Worm (Caenorhabditis elegans): ENCODE results near the gene orai-1.

orai-1 gene

ce11 chrIII:646454-646853 is at the start of gene orai-1:
TSS of gene orai-1 (plus strand) at chrIII:646754.
- TF ChIP-seq mdl-1 (tag; optimal IDR thresholded peaks at IDR 0.05) (no peak), ama-1 (optimal IDR thresholded peaks at IDR 0.05) (no peak), skn-1 (tag; optimal IDR thresholded peaks at IDR 0.05) (no peak), ceh-16 (tag; optimal IDR thresholded peaks at IDR 0.05) (no peak), snpc-4 (tag; optimal IDR thresholded peaks at IDR 0.05) (no peak), elt-1 (tag; optimal IDR thresholded peaks at IDR 0.05) (no peak), crh-2 (tag; optimal IDR thresholded peaks at IDR 0.05) (no peak), lsy-2 (tag; optimal IDR thresholded peaks at IDR 0.05) (no peak), ztf-11 (tag; optimal IDR thresholded peaks at IDR 0.05) (no peak), egl-27 (tag; optimal IDR thresholded peaks at IDR 0.05) (no peak)

- TF ChIP-seq nhr-11 (tag; optimal IDR thresholded peaks at IDR 0.05) (no peak), skn-1 (tag; optimal IDR thresholded peaks at IDR 0.05) (no peak), elt-3 (tag; optimal IDR thresholded peaks at IDR 0.05) (no peak), Y55F3AM.14 (GFP tag; optimal IDR thresholded peaks at IDR 0.05) (no peak), lin-39 (tag; optimal IDR thresholded peaks at IDR 0.05) (no peak), ztf-1 (GFP tag; conservative IDR thresholded peaks at IDR 0.05) (no peak), C34F6.9 (tag; optimal IDR thresholded peaks at IDR 0.05) (peak; percentile 82), alr-1 (tag; optimal IDR thresholded peaks at IDR 0.05) (no peak), nhr-21 (tag; optimal IDR thresholded peaks at IDR 0.05) (no peak), nhr-23 (tag; optimal IDR thresholded peaks at IDR 0.05) (no peak), snpc-4 (tag; optimal IDR thresholded peaks at IDR 0.05) (no peak), nhr-77 (tag; optimal IDR thresholded peaks at IDR 0.05) (no peak), mbf-1 (tag; optimal IDR thresholded peaks at IDR 0.05) (no peak), nhr-129 (tag; optimal IDR thresholded peaks at IDR 0.05) (peak; percentile 64), mab-5 (tag; optimal IDR thresholded peaks at IDR 0.05) (peak; percentile 24), R02D3.7 (tag; optimal IDR thresholded peaks at IDR 0.05) (no peak), unc-55 (GFP tag; optimal IDR thresholded peaks at IDR 0.05) (peak; percentile 75), gmeb-1 (tag; optimal IDR thresholded peaks at IDR 0.05) (no peak), elt-1 (tag; optimal IDR thresholded peaks at IDR 0.05) (no peak), mdl-1 (tag; optimal IDR thresholded peaks at IDR 0.05) (peak; percentile 38 to 55), lin-13 (GFP tag; optimal IDR thresholded peaks at IDR 0.05) (no peak), ztf-4 (tag; optimal IDR thresholded peaks at IDR 0.05) (no peak), fos-1 (tag; optimal IDR thresholded peaks at IDR 0.05) (peak; percentile 60), lsy-2 (tag; optimal IDR thresholded peaks at IDR 0.05) (peak; percentile 5 to 66), nhr-10 (tag; optimal IDR thresholded peaks at IDR 0.05) (no peak), zag-1 (tag; optimal IDR thresholded peaks at IDR 0.05) (peak; percentile 46), ceh-82 (tag; optimal IDR thresholded peaks at IDR 0.05) (no peak), unc-39 (tag; optimal IDR thresholded peaks at IDR 0.05) (no peak), sma-9 (GFP tag; optimal IDR thresholded peaks at IDR 0.05) (peak; percentile 38), sma-9 (tag; optimal IDR thresholded peaks at IDR 0.05) (no peak), dmd-4 (tag; optimal IDR thresholded peaks at IDR 0.05) (no peak), unc-62 (GFP tag; optimal IDR thresholded peaks at IDR 0.05) (no peak), lin-11 (tag; optimal IDR thresholded peaks at IDR 0.05) (peak; percentile 17), nhr-6 (tag; optimal IDR thresholded peaks at IDR 0.05) (no peak), ztf-11 (tag; optimal IDR thresholded peaks at IDR 0.05) (no peak), F13H6.1 (tag; optimal IDR thresholded peaks at IDR 0.05) (peak; percentile 61), crh-2 (tag; optimal IDR thresholded peaks at IDR 0.05) (peak; percentile 46), aly-2 (tag; optimal IDR thresholded peaks at IDR 0.05) (no peak), ZK546.5 (tag; optimal IDR thresholded peaks at IDR 0.05) (no peak), egl-27 (tag; optimal IDR thresholded peaks at IDR 0.05) (peak; percentile 25), ceh-16 (tag; optimal IDR thresholded peaks at IDR 0.05) (no peak), nhr-237 (tag; optimal IDR thresholded peaks at IDR 0.05) (no peak), sem-4 (tag; optimal IDR thresholded peaks at IDR 0.05) (peak; percentile 54), sma-3 (GFP tag; optimal IDR thresholded peaks at IDR 0.05) (no peak), ama-1 (optimal IDR thresholded peaks at IDR 0.05) (no peak), nhr-12 (tag; optimal IDR thresholded peaks at IDR 0.05) (no peak), blmp-1 (tag; optimal IDR thresholded peaks at IDR 0.05; ENCODE audit: insufficient read depth) (no peak), peb-1 (tag; optimal IDR thresholded peaks at IDR 0.05) (no peak), nhr-25 (tag; optimal IDR thresholded peaks at IDR 0.05) (peak; percentile 7)
Observed at ce11 chrIII:598168-598567, 48.4 kb upstream of the orai-1 start.
